Fruit fly (Drosophila melanogaster): ENCODE data around the gene Gale.
A peak's percentile ranks its signal among the peaks of the same experiment; 100 is the strongest.

Gale gene

DNA sequence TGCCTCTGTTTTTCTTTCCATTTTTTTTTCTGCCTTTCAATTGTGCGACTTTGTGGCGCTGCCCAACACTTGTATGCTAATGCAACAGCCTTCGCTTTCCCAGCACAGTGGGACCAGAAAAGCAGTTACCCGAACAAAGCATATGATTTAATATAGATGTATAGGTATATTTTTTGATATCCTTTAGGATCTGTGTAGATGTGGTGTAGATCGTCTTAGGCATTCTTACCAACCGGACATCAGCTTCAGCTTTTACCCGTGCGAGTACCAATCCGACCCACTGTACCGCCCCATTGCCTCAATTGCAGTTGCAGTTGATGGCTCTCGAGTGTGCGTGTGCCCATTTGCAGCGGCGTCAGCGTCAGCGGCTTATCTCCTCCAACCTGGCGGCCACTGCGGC, 11.9 kb upstream of the Gale start (continued):
- no peak for TF ChIP-seq Eip93F (GFP tag; optimal IDR thresholded peaks at IDR 0.05)
- peak; percentile 81 for TF ChIP-seq CG16779 (tag; optimal IDR thresholded peaks at IDR 0.05)
- peak; percentile 90 for TF ChIP-seq CG3919 (GFP tag; optimal IDR thresholded peaks at IDR 0.05)
- TF ChIP-seq vri (GFP tag; optimal IDR thresholded peaks at IDR 0.05), result peak; percentile 6
- peak; percentile 92 for TF ChIP-seq achi (GFP tag; optimal IDR thresholded peaks at IDR 0.05)
- peak; percentile 95 for TF ChIP-seq CG11294 (GFP tag; IDR thresholded peaks at IDR 0.05)
- TF ChIP-seq Met (GFP tag; optimal IDR thresholded peaks at IDR 0.05), result peak; percentile 66
- TF ChIP-seq fkh (GFP tag; optimal IDR thresholded peaks at IDR 0.05), result no peak
- TF ChIP-seq Sox15 (GFP tag; optimal IDR thresholded peaks at IDR 0.05), result peak; percentile 66
- peak; percentile 65 for TF ChIP-seq CG31627 (GFP tag; optimal IDR thresholded peaks at IDR 0.05)
- TF ChIP-seq CG15336 (GFP tag; IDR thresholded peaks at IDR 0.05), result peak; percentile 99
- TF ChIP-seq cyc (GFP tag; optimal IDR thresholded peaks at IDR 0.05), result peak; percentile 66
- TF ChIP-seq Ets96B (tag; optimal IDR thresholded peaks at IDR 0.05), result peak; percentile 75
- TF ChIP-seq CG6276 (GFP tag; optimal IDR thresholded peaks at IDR 0.05), result peak; percentile 97
- peak; percentile 73 for TF ChIP-seq Sox102F (GFP tag; optimal IDR thresholded peaks at IDR 0.05)
- TF ChIP-seq net (GFP tag; optimal IDR thresholded peaks at IDR 0.05), result peak; percentile 93
- no peak for TF ChIP-seq CG6854 (GFP tag; optimal IDR thresholded peaks at IDR 0.05)
- TF ChIP-seq Sox14 (GFP tag; optimal IDR thresholded peaks at IDR 0.05), result peak; percentile 90
- TF ChIP-seq spab (GFP tag; optimal IDR thresholded peaks at IDR 0.05), result peak; percentile 70
- TF ChIP-seq Gug (GFP tag; IDR thresholded peaks at IDR 0.05), result peak; percentile 97
- TF ChIP-seq CG8632 (GFP tag; optimal IDR thresholded peaks at IDR 0.05), result peak; percentile 61
- TF ChIP-seq CG9139 (GFP tag; optimal IDR thresholded peaks at IDR 0.05), result no peak
- peak; percentile 99 for TF ChIP-seq CG32006 (GFP tag; optimal IDR thresholded peaks at IDR 0.05)
- TF ChIP-seq esn (GFP tag; optimal IDR thresholded peaks at IDR 0.05), result peak; percentile 66
- TF ChIP-seq CG7368 (GFP tag; optimal IDR thresholded peaks at IDR 0.05), result peak; percentile 81
- TF ChIP-seq Hr39 (GFP tag; optimal IDR thresholded peaks at IDR 0.05), result peak; percentile 71
- peak; percentile 37 for TF ChIP-seq Ets21C (GFP tag; optimal IDR thresholded peaks at IDR 0.05)

DNA sequence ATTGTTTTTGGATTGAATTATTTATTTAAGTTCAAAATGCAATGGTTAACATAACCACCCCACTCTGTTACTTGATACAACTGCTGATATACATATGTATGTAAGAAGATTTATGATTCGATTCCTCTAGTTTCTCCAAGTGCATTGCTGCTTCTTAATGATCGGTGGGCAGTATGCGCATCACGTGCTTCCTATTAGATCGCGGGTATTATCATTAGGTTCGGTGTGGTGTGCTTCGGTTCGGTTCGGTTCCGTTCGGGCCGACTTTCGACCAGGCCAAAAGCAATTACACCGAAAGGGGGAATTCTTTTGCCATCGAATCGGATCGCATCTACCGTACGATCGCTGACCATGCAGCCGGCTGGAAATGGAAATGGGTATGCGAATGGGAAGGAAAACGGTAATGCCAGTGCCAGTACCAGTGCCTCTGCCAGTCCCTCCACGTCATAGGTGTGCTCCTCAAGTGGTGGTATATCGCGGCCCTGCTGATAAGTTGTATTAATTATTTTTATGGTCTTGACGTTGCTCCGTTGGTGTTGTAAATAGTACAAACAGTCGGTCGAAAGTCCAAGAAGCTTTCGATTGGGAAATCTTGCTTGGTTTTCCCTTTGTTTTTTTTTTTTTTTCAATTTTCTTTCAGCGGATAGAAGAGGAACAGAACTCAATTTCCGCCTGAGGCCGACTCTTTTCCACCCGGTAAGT, 10.9 kb upstream of the Gale start:
- TF ChIP-seq CG3032 (tag; optimal IDR thresholded peaks at IDR 0.05) (no peak), fkh (GFP tag; optimal IDR thresholded peaks at IDR 0.05) (no peak), fd59A (GFP tag; optimal IDR thresholded peaks at IDR 0.05) (no peak), Lpt (GFP tag; optimal IDR thresholded peaks at IDR 0.05) (no peak), Eip75B (GFP tag; optimal IDR thresholded peaks at IDR 0.05) (no peak), CG15336 (GFP tag; IDR thresholded peaks at IDR 0.05) (peak; percentile 66), Sox15 (GFP tag; optimal IDR thresholded peaks at IDR 0.05) (no peak), CG6792 (GFP tag; optimal IDR thresholded peaks at IDR 0.05) (no peak), CG1621 (tag; optimal IDR thresholded peaks at IDR 0.05) (no peak), CG4318 (GFP tag; optimal IDR thresholded peaks at IDR 0.05) (peak; percentile 20), Sox14 (GFP tag; optimal IDR thresholded peaks at IDR 0.05) (peak; percentile 24), CG6276 (GFP tag; optimal IDR thresholded peaks at IDR 0.05) (peak; percentile 3), CG11902 (GFP tag; optimal IDR thresholded peaks at IDR 0.05) (no peak), ss (GFP tag; optimal IDR thresholded peaks at IDR 0.05) (no peak), CG7368 (GFP tag; optimal IDR thresholded peaks at IDR 0.05) (no peak), Eip78C (GFP tag) (no peak), CG8319 (GFP tag; optimal IDR thresholded peaks at IDR 0.05) (no peak), acj6 (GFP tag; optimal IDR thresholded peaks at IDR 0.05) (no peak), Hr4 (GFP tag; optimal IDR thresholded peaks at IDR 0.05) (peak; percentile 6), Hr38 (GFP tag; optimal IDR thresholded peaks at IDR 0.05) (no peak), Blimp-1 (GFP tag; optimal IDR thresholded peaks at IDR 0.05) (no peak), svp (GFP tag) (peak; percentile 35), CG3919 (GFP tag; optimal IDR thresholded peaks at IDR 0.05) (no peak), Hr39 (GFP tag; optimal IDR thresholded peaks at IDR 0.05) (no peak), CG9139 (GFP tag; optimal IDR thresholded peaks at IDR 0.05) (no peak), salr (GFP tag; optimal IDR thresholded peaks at IDR 0.05) (no peak), fd85E (GFP tag; optimal IDR thresholded peaks at IDR 0.05) (no peak), CG11762 (GFP tag; optimal IDR thresholded peaks at IDR 0.05; ENCODE audit: insufficient read depth) (no peak), Sox102F (GFP tag; optimal IDR thresholded peaks at IDR 0.05) (no peak), esn (GFP tag; optimal IDR thresholded peaks at IDR 0.05) (no peak), Ets96B (tag; optimal IDR thresholded peaks at IDR 0.05) (no peak), CG11294 (GFP tag; IDR thresholded peaks at IDR 0.05) (no peak), CG16779 (tag; optimal IDR thresholded peaks at IDR 0.05) (no peak), Eip93F (GFP tag; optimal IDR thresholded peaks at IDR 0.05) (no peak), dsx (GFP tag; optimal IDR thresholded peaks at IDR 0.05; ENCODE audit: poor library complexity, severe bottlenecking) (no peak)

Measured in whole organism, prepupa.